Worm (Caenorhabditis elegans) whole organism, midembryonic: Measurements from ENCODE around the gene Y43F8C.17.

Experiments used
- T22C8.4 ChIP-seq: fragments of 200-800 bp; sonication (Bioruptor generic); IDR thresholded peaks from 2 replicates; pipeline ENCODE4 v1.3.6; 2022; ENCODE audit warnings: missing genetic modification characterization, missing compliant biosample characterization
- cog-1 ChIP-seq: sonication (generic microtip); optimal IDR thresholded peaks from 2 replicates; lab custom pipeline; 2016; ENCODE audit warnings: missing genetic modification characterization, missing compliant biosample characterization
- flt-1 ChIP-seq: fragments of 200-800 bp; sonication (Bioruptor generic); IDR thresholded peaks from 2 replicates; pipeline ENCODE4 v1.3.6; 2022; ENCODE audit warnings: missing genetic modification characterization, missing compliant biosample characterization
- klf-2 ChIP-seq: fragments of 200-800 bp; sonication (Bioruptor generic); conservative IDR thresholded peaks from 2 replicates; pipeline ENCODE4 v1.3.6; 2022; ENCODE audit warnings: missing genetic modification reagents, missing genetic modification characterization, missing compliant biosample characterization
- tab-1 ChIP-seq: fragments of 200-800 bp; sonication (Bioruptor generic); IDR thresholded peaks from 2 replicates; pipeline ENCODE4 v1.3.6; 2022; ENCODE audit warnings: missing genetic modification characterization, missing compliant biosample characterization
- ztf-29 ChIP-seq: fragments of 200-800 bp; sonication (Bioruptor generic); IDR thresholded peaks from 2 replicates; pipeline ENCODE4 v1.3.6; 2022; ENCODE audit warnings: missing genetic modification reagents, missing genetic modification characterization, missing compliant biosample characterization

DNA sequence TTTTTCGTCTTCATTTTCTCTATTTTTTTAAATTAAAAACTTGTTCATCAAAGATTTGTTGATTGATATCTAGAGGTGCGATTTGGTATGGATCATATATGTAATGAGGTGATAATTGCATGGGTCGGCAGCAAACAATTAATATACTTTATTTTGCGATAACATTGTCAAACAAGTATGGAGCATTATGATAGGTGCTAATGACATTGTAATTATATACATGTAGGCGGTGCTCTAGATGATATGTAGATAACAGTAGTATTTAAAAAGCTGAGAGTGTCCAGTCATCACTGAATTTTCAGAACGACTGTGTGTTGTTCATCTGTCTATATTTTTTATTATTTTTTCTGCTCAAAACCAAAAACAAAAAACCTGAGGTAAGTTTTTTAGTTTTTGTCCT is 14.3 kb downstream of the Y43F8C.17 start, which contains the start of gene Y116F11A.1:
- no peak for TF ChIP-seq klf-2 (GFP tag; lab: Robert Waterston, UW)
- no peak for TF ChIP-seq tab-1 (GFP tag; lab: Robert Waterston, UW)
- no peak for TF ChIP-seq ztf-29 (GFP tag; lab: Robert Waterston, UW)
- no peak for TF ChIP-seq T22C8.4 (GFP tag; lab: Robert Waterston, UW)
- no peak for TF ChIP-seq flt-1 (GFP tag; lab: Robert Waterston, UW)
- no peak for TF ChIP-seq cog-1 (tag; lab: Kevin White, UChicago)
